Worm (Caenorhabditis elegans) whole organism, L3 larva: ENCODE measurements around the gene mboa-6.

Experiments
- R02D3.7 ChIP-seq: fragments of 150-350 bp; optimal IDR thresholded peaks from 2 replicates; lab custom pipeline; 2014; ENCODE audit warnings: missing biosample characterization, missing genetic modification characterization
- ZK546.5 ChIP-seq: sonication (generic microtip); optimal IDR thresholded peaks from 2 replicates; lab custom pipeline; 2017; ENCODE audit warnings: missing biosample characterization, missing genetic modification characterization
- aly-2 ChIP-seq: fragments of 150-350 bp; optimal IDR thresholded peaks from 2 replicates; lab custom pipeline; 2014; ENCODE audit warnings: missing biosample characterization, missing genetic modification characterization
- ama-1 ChIP-seq: fragments of 150-350 bp; optimal IDR thresholded peaks from 2 replicates; lab custom pipeline; 2018
- ceh-16 ChIP-seq: sonication (generic microtip); optimal IDR thresholded peaks from 2 replicates; lab custom pipeline; 2017; ENCODE audit warnings: missing biosample characterization, missing genetic modification characterization
- ceh-28 ChIP-seq: fragments of 150-350 bp; optimal IDR thresholded peaks from 2 replicates; lab custom pipeline; 2014; ENCODE audit warnings: missing biosample characterization, missing genetic modification reagents, missing genetic modification characterization
- ceh-9 ChIP-seq: sonication (generic microtip); optimal IDR thresholded peaks from 2 replicates; lab custom pipeline; 2018; ENCODE audit warnings: missing biosample characterization, missing genetic modification characterization
- daf-12 ChIP-seq: fragments of 150-350 bp; optimal IDR thresholded peaks from 2 replicates; lab custom pipeline; 2014; ENCODE audit warnings: missing biosample characterization, missing genetic modification reagents, missing genetic modification characterization
- egl-5 ChIP-seq: fragments of 150-350 bp; optimal IDR thresholded peaks from 2 replicates; lab custom pipeline; 2017; ENCODE audit warnings: missing biosample characterization, missing genetic modification reagents, missing genetic modification characterization, inconsistent platforms
- elt-2 ChIP-seq: sonication (generic microtip); optimal IDR thresholded peaks from 2 replicates; lab custom pipeline; 2016; ENCODE audit warnings: missing genetic modification reagents, mild to moderate bottlenecking, missing genetic modification characterization, missing compliant biosample characterization
- elt-3 ChIP-seq, 3 experiments: fragments of 150-350 bp in 1 of 3; sonication (generic microtip) in 2 of 3; optimal IDR thresholded peaks; 2 replicates in 2 of 3; 4 replicates in 1 of 3; lab custom pipeline; 2014 to 2017; ENCODE audit warnings: missing biosample characterization in 3 of 3, missing genetic modification characterization in 3 of 3
- fkh-10 ChIP-seq: sonication (generic microtip); optimal IDR thresholded peaks from 2 replicates; lab custom pipeline; 2017; ENCODE audit warnings: missing biosample characterization, missing genetic modification reagents, missing genetic modification characterization
- fkh-2 ChIP-seq: fragments of 150-350 bp; optimal IDR thresholded peaks from 2 replicates; lab custom pipeline; 2014; ENCODE audit warnings: missing biosample characterization, missing genetic modification reagents, missing genetic modification characterization
- hmg-11 ChIP-seq: sonication (generic microtip); optimal IDR thresholded peaks from 2 replicates; lab custom pipeline; 2016; ENCODE audit warnings: missing genetic modification characterization, missing compliant biosample characterization
- jun-1 ChIP-seq: fragments of 150-350 bp; optimal IDR thresholded peaks from 2 replicates; lab custom pipeline; 2014; ENCODE audit warnings: missing biosample characterization, missing genetic modification reagents, missing genetic modification characterization
- lin-15B ChIP-seq: fragments of 150-350 bp; optimal IDR thresholded peaks from 2 replicates; lab custom pipeline; 2014; ENCODE audit warnings: missing biosample characterization, missing genetic modification characterization
- lin-39 ChIP-seq: fragments of 150-350 bp; optimal IDR thresholded peaks from 2 replicates; lab custom pipeline; 2018; ENCODE audit warnings: missing biosample characterization, missing genetic modification reagents, missing genetic modification characterization
- lsy-12 ChIP-seq: sonication (generic microtip); optimal IDR thresholded peaks from 2 replicates; lab custom pipeline; 2016; ENCODE audit warnings: mild to moderate bottlenecking, missing genetic modification characterization, missing compliant biosample characterization
- mdl-1 ChIP-seq: fragments of 150-350 bp; optimal IDR thresholded peaks from 2 replicates; lab custom pipeline; 2014; ENCODE audit warnings: missing biosample characterization, missing genetic modification characterization
- nfya-1 ChIP-seq: sonication (generic microtip); optimal IDR thresholded peaks from 2 replicates; lab custom pipeline; 2017; ENCODE audit warnings: missing genetic modification characterization, mild to moderate bottlenecking, missing compliant biosample characterization, antibody characterized with exemption, moderate library complexity; ENCODE audit not compliant: insufficient read depth
- nhr-12 ChIP-seq: fragments of 150-350 bp; optimal IDR thresholded peaks from 2 replicates; lab custom pipeline; 2014; ENCODE audit warnings: missing biosample characterization, missing genetic modification characterization
- nhr-237 ChIP-seq: fragments of 150-350 bp; optimal IDR thresholded peaks from 2 replicates; lab custom pipeline; 2014; ENCODE audit warnings: missing biosample characterization, missing genetic modification characterization
- nhr-28 ChIP-seq: fragments of 150-350 bp; optimal IDR thresholded peaks from 2 replicates; lab custom pipeline; 2014; ENCODE audit warnings: missing biosample characterization, missing genetic modification characterization
- nhr-43 ChIP-seq: sonication (generic microtip); optimal IDR thresholded peaks from 2 replicates; lab custom pipeline; 2016; ENCODE audit warnings: mild to moderate bottlenecking, missing genetic modification characterization, missing compliant biosample characterization; ENCODE audit not compliant: poor library complexity, severe bottlenecking
- nhr-67 ChIP-seq: fragments of 150-350 bp; optimal IDR thresholded peaks from 2 replicates; lab custom pipeline; 2014; ENCODE audit warnings: missing biosample characterization, missing genetic modification characterization
- pha-4 ChIP-seq: fragments of 150-350 bp; optimal IDR thresholded peaks from 2 replicates; lab custom pipeline; 2014; ENCODE audit warnings: missing biosample characterization, missing genetic modification reagents, missing genetic modification characterization
- pqm-1 ChIP-seq: fragments of 150-350 bp; optimal IDR thresholded peaks from 2 replicates; lab custom pipeline; 2017; ENCODE audit warnings: missing biosample characterization, missing genetic modification characterization, inconsistent platforms
- snpc-4 ChIP-seq: fragments of 150-350 bp; optimal IDR thresholded peaks from 2 replicates; lab custom pipeline; 2014; ENCODE audit warnings: missing biosample characterization, missing genetic modification characterization
- unc-62 ChIP-seq: fragments of 150-350 bp; sonication (generic microtip); optimal IDR thresholded peaks from 4 replicates; lab custom pipeline; 2014; ENCODE audit warnings: missing biosample characterization, missing genetic modification reagents, missing genetic modification characterization

Gene mboa-6

DNA sequence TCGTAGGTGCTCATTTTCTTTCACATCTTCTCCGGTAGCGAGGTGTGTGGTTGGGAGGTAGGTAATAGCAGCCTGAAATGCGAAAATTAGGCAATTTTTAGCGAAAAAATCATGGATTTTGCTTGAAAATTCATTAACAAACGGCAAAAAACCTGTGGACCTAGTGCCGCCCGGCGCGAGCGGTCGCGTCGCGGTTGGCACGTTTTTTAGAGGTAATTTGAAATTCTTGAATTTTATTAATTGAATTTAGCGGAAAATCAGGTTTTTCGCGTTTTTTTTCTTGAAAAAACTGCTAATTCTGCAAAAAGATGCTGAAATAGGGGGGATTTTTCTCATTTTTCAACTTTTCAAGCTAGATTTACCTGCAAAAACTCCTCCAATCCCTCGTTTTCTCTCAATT is 12.4 kb downstream of the mboa-6 start:
- TF ChIP-seq nhr-28 (tag; lab: Kevin White, UChicago) (no peak), fkh-2 (tag; lab: Kevin White, UChicago) (no peak), daf-12 (tag; lab: Kevin White, UChicago) (no peak)

DNA sequence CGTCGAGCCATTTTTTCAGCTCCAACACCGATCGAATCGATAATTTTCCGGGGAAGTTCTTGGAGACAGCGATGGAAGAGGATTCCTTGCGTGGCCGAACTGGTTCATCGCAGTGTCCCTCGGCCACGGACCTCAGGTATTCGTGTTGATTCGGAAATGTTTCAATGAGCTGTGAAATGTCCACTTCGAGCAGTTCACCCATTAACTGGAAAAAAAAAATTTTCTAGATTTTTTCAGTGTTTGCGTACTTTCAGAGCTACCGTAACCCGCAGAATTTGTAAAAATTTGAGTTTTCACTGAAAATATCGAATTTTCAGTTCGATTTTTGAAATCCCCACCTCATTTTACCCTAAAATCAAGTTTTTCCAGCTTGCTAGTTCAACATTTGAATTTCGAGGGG is 13.9 kb downstream of the mboa-6 start:
- TF ChIP-seq elt-3 (tag; optimal IDR thresholded peaks at IDR 0.05; lab: Kevin White, UChicago) (no peak), jun-1 (tag; lab: Kevin White, UChicago) (no peak), elt-2 (tag; lab: Kevin White, UChicago) (no peak), snpc-4 (tag; lab: Kevin White, UChicago) (no peak), ceh-9 (tag; lab: Kevin White, UChicago) (no peak), ceh-16 (tag; lab: Kevin White, UChicago) (no peak), lin-15B (no peak), pqm-1 (tag; lab: Kevin White, UChicago) (no peak), mdl-1 (tag; lab: Kevin White, UChicago) (no peak), unc-62 (no peak), lin-39 (tag; lab: Kevin White, UChicago) (no peak), fkh-2 (tag; lab: Kevin White, UChicago) (no peak), fkh-10 (GFP tag; lab: Kevin White, UChicago) (no peak), ZK546.5 (tag; lab: Kevin White, UChicago) (no peak), R02D3.7 (tag; lab: Kevin White, UChicago) (no peak), nhr-43 (no peak)
- TF ChIP-seq, all 47 proteins: peak for 0

DNA sequence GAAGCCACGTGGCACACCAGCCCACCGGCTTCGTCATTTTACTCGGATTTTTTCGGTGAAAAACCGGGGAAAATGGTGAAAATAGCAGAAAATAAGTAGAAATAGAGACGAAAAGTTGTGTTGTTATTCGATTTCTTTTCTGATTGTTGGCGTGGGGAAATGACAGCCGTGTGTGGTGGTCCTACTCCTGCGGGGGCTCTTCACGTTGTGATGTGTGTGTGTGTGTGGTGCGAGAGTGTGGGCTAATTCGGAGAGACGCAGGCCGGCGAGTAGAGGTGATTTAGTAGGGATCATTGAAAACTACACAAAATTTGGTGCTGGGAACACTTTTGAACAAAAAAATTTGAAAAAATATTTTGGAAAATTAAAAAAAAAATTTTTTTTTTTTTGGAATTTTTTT is 18.3 kb downstream of the mboa-6 start, which contains the start of gene F53A3.1:
TSS of gene F53A3.1 (minus strand) at position 150 of the 400 bp plus-strand sequence.
- no peak for TF ChIP-seq daf-12 (tag; lab: Kevin White, UChicago)
- no peak for TF ChIP-seq egl-5
- TF ChIP-seq nhr-43, result no peak
- TF ChIP-seq ceh-28 (tag; lab: Kevin White, UChicago), result no peak
- peak; percentile 17 for TF ChIP-seq lin-39 (tag; lab: Kevin White, UChicago)
- no peak for TF ChIP-seq fkh-10 (GFP tag; lab: Kevin White, UChicago)

DNA sequence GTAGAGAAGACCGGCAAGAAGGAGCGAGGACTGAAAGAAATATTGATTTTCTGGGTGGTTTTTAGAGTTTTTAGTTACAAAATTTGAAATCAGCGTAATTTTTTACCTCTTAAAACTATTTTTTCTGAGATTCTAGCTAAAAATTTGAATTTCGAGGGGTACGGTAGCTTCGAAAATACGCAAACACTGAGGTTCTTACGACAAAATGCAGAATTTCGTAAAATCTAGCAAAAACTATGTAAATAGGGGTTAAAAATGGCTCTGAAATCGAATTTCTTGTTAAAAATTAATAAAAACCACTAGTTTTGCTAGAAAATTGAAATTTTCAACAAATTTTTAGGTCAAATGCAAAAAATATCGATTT is 22.1 kb downstream of the mboa-6 start:
- no peak for TF ChIP-seq nfya-1 (tag; lab: Kevin White, UChicago)
- no peak for TF ChIP-seq ama-1 (lab: Kevin White, UChicago)
- TF ChIP-seq lsy-12 (tag; lab: Kevin White, UChicago), result no peak
- TF ChIP-seq R02D3.7 (tag; lab: Kevin White, UChicago), result no peak
- no peak for TF ChIP-seq fkh-2 (tag; lab: Kevin White, UChicago)
- TF ChIP-seq elt-3 (tag; optimal IDR thresholded peaks at IDR 0.05; lab: Kevin White, UChicago), result no peak
- no peak for TF ChIP-seq lin-15B
- TF ChIP-seq jun-1 (tag; lab: Kevin White, UChicago), result no peak
- TF ChIP-seq mdl-1 (tag; lab: Kevin White, UChicago), result no peak
- TF ChIP-seq hmg-11, result no peak
- TF ChIP-seq lin-39 (tag; lab: Kevin White, UChicago), result no peak
- no peak for TF ChIP-seq daf-12 (tag; lab: Kevin White, UChicago)
- no peak for TF ChIP-seq nhr-43
- TF ChIP-seq unc-62, result no peak
- TF ChIP-seq, all 47 proteins: peak for 0

DNA sequence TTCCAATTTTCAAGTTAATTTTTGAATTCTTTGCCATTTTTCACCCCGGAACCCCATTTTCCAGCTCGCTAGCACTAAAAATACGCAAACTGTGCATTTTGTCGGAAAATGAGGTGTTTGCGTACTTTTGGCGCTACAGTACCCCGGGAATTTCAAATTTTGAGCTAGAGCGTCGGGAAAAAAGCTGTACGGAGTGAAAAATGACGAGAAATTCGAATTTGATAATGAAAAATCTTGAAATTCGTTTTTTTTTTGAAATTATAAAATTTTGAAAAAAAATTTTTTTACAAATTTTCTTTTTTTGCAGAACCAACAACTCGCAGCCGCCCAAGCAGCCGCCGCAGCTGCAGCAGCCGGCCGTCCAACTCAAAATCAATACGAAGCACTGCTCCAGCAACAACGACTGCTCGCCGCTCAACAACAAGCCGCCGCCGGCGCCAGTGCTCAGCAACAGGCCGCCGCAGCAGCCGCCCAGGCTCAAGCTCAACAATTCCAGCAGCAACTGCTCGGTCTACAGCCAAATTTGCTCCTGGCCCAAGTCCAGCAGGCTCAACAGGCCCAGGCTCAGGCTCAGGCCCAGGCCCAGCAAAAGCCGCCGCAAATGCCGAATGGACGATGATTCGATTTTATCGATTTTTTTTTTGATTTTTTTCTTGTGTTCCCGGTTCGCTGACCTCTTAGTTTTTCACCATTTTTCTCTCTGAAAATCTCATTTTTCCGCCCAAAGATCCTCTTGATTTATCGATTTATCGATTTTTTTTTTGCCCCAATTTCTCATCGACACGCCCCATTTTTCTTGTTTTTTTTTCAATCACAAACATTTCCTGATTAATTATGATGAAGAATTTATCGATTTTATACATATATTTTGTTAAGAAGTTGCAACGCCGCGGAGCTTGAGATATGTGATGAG is 22.8 kb downstream of the mboa-6 start:
- no peak for TF ChIP-seq nhr-12 (tag; lab: Kevin White, UChicago)
- TF ChIP-seq ceh-28 (tag; lab: Kevin White, UChicago), result peak; percentile 96

DNA sequence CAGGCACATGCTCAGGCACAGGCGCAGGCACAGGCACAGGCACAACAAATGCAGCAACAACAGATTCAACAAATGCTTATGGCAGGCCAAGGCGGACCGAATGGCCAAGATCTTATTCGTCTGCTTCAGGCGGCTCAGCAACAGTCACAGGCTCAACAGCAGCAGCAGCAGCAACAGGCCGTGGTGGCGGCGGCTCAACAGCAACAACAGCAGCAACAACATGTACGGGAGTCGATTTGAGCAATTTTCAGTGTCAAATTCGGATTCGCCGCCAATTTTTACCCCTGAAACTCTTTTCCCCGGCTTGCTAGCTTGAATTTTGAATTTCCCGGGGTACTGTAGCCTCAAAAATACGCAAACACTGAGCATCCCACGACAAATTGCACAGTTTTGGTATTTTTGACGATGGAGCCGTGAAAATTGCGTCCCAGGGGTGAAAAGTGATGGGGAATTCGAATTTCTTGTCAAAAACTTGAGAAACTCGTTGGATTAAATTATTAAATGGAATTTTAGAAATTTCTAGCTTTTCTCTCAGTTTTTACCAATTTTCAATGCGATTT is 23.8 kb downstream of the mboa-6 start:
- TF ChIP-seq aly-2 (tag; lab: Kevin White, UChicago), result no peak
- no peak for TF ChIP-seq pha-4 (tag; lab: Kevin White, UChicago)
- TF ChIP-seq hmg-11, result no peak
- TF ChIP-seq ceh-9 (tag; lab: Kevin White, UChicago), result no peak
- no peak for TF ChIP-seq nfya-1 (tag; lab: Kevin White, UChicago)
- no peak for TF ChIP-seq R02D3.7 (tag; lab: Kevin White, UChicago)
- no peak for TF ChIP-seq nhr-67 (tag; lab: Kevin White, UChicago)
- no peak for TF ChIP-seq nhr-237
